Fruit fly (Drosophila melanogaster) whole organism, embryonic: ENCODE measurements around the gene CG18081.

Experiments
- ATbp ChIP-seq: fragments of 200-800 bp; sonication (Bioruptor generic); optimal IDR thresholded peaks from 2 replicates; lab custom pipeline; 2017; ENCODE audit warnings: missing biosample characterization, mild to moderate bottlenecking, missing genetic modification characterization, missing genetic modification reagents
- Atf6 ChIP-seq: fragments of 200-800 bp; sonication (Bioruptor generic); IDR thresholded peaks from 2 replicates; pipeline ENCODE4 v1.3.6; 2022; ENCODE audit warnings: missing biosample characterization, missing genetic modification characterization
- BEAF-32 ChIP-seq: fragments of 200-800 bp; sonication (Bioruptor generic); optimal IDR thresholded peaks from 3 replicates; lab custom pipeline; 2017; ENCODE audit warnings: missing biosample characterization, missing genetic modification characterization, mild to moderate bottlenecking, moderate library complexity, missing genetic modification reagents
- CG10979 ChIP-seq: fragments of 200-800 bp; sonication (Bioruptor generic); optimal IDR thresholded peaks from 2 replicates; lab custom pipeline; 2018; ENCODE audit warnings: missing biosample characterization, mild to moderate bottlenecking, missing genetic modification characterization, moderate library complexity
- CG11398 ChIP-seq: fragments of 200-800 bp; sonication (Bioruptor generic); optimal IDR thresholded peaks from 2 replicates; lab custom pipeline; 2016; ENCODE audit warnings: missing biosample characterization, missing genetic modification characterization
- CG12391 ChIP-seq: fragments of 200-800 bp; sonication (Bioruptor generic); optimal IDR thresholded peaks from 3 replicates; lab custom pipeline; 2018; ENCODE audit warnings: missing biosample characterization, mild to moderate bottlenecking, missing genetic modification characterization, moderate library complexity
- CG13894 ChIP-seq: fragments of 200-800 bp; sonication (Bioruptor generic); optimal IDR thresholded peaks from 3 replicates; lab custom pipeline; 2018; ENCODE audit warnings: missing biosample characterization, mild to moderate bottlenecking, missing genetic modification characterization, moderate library complexity
- CG14710 ChIP-seq: fragments of 200-800 bp; sonication (Bioruptor generic); optimal IDR thresholded peaks from 3 replicates; lab custom pipeline; 2019; ENCODE audit warnings: missing biosample characterization, mild to moderate bottlenecking, missing genetic modification characterization, moderate library complexity
- CG16813 ChIP-seq: fragments of 200-800 bp; sonication (Bioruptor generic); IDR thresholded peaks from 3 replicates; pipeline ENCODE4 v1.3.6; 2022; ENCODE audit warnings: missing biosample characterization, missing genetic modification characterization; ENCODE audit not compliant: partially characterized antibody
- CG17568 ChIP-seq: fragments of 200-800 bp; sonication (Bioruptor generic); optimal IDR thresholded peaks from 2 replicates; lab custom pipeline; 2018; ENCODE audit warnings: missing biosample characterization, mild to moderate bottlenecking, missing genetic modification characterization, moderate library complexity
- CG18476 ChIP-seq: fragments of 200-800 bp; sonication (Bioruptor generic); optimal IDR thresholded peaks from 2 replicates; lab custom pipeline; 2016; ENCODE audit warnings: missing biosample characterization, mild to moderate bottlenecking, missing genetic modification characterization
- CG18619 ChIP-seq: fragments of 200-800 bp; sonication (Bioruptor generic); optimal IDR thresholded peaks from 3 replicates; lab custom pipeline; 2017; ENCODE audit warnings: missing biosample characterization, mild to moderate bottlenecking, missing genetic modification characterization
- CG2202 ChIP-seq: fragments of 200-800 bp; sonication (Bioruptor generic); optimal IDR thresholded peaks from 2 replicates; lab custom pipeline; 2018; ENCODE audit warnings: missing biosample characterization, mild to moderate bottlenecking, missing genetic modification characterization
- CG3163 ChIP-seq: fragments of 200-800 bp; sonication (Bioruptor generic); optimal IDR thresholded peaks from 3 replicates; lab custom pipeline; 2016; ENCODE audit warnings: missing biosample characterization, missing genetic modification characterization
- CG34376 ChIP-seq: fragments of 200-800 bp; sonication (Bioruptor generic); optimal IDR thresholded peaks from 2 replicates; lab custom pipeline; 2018; ENCODE audit warnings: missing biosample characterization, mild to moderate bottlenecking, missing genetic modification characterization
- CG4282 ChIP-seq: fragments of 200-800 bp; sonication (Bioruptor generic); optimal IDR thresholded peaks from 2 replicates; lab custom pipeline; 2016; ENCODE audit warnings: missing biosample characterization, missing genetic modification characterization
- CG7271 ChIP-seq: fragments of 200-800 bp; sonication (Bioruptor generic); optimal IDR thresholded peaks from 2 replicates; lab custom pipeline; 2018; ENCODE audit warnings: missing biosample characterization, mild to moderate bottlenecking, missing genetic modification characterization, moderate library complexity
- CG8281 ChIP-seq: fragments of 200-800 bp; sonication (Bioruptor generic); optimal IDR thresholded peaks from 2 replicates; lab custom pipeline; 2018; ENCODE audit warnings: missing biosample characterization, mild to moderate bottlenecking, missing genetic modification characterization, moderate library complexity
- CG8924 ChIP-seq: fragments of 200-800 bp; optimal IDR thresholded peaks from 3 replicates; lab custom pipeline; 2019; ENCODE audit warnings: missing biosample characterization, mild to moderate bottlenecking, missing genetic modification characterization, moderate library complexity
- CG9215 ChIP-seq: fragments of 200-800 bp; sonication (Bioruptor generic); IDR thresholded peaks from 2 replicates; pipeline ENCODE4 v1.3.6; 2022; ENCODE audit warnings: missing biosample characterization, missing genetic modification characterization
- CG9817 ChIP-seq: fragments of 200-800 bp; sonication (Bioruptor generic); optimal IDR thresholded peaks from 2 replicates; lab custom pipeline; 2018; ENCODE audit warnings: missing biosample characterization, mild to moderate bottlenecking, missing genetic modification characterization, moderate library complexity
- Dfd ChIP-seq, 2 experiments: fragments of >200 bp; optimal IDR thresholded peaks; 2 replicates each; lab custom pipeline; 2017; ENCODE audit warnings: missing biosample characterization in 2 of 2, missing genetic modification characterization in 2 of 2
- Dref ChIP-seq: fragments of 200-800 bp; sonication (Bioruptor generic); IDR thresholded peaks from 2 replicates; pipeline ENCODE4 v1.3.6; 2022; ENCODE audit warnings: missing biosample characterization, missing genetic modification characterization
- Drgx ChIP-seq: fragments of 200-800 bp; sonication (Bioruptor generic); IDR thresholded peaks from 2 replicates; pipeline ENCODE4 v1.3.6; 2022; ENCODE audit warnings: missing biosample characterization, missing genetic modification characterization
- ERR ChIP-seq: fragments of 200-800 bp; sonication (Bioruptor generic); optimal IDR thresholded peaks from 2 replicates; lab custom pipeline; 2016; ENCODE audit warnings: missing biosample characterization, missing genetic modification characterization
- Fer3 ChIP-seq: fragments of 200-800 bp; sonication (Bioruptor generic); optimal IDR thresholded peaks from 2 replicates; lab custom pipeline; 2018; ENCODE audit warnings: missing biosample characterization, mild to moderate bottlenecking, missing genetic modification characterization, moderate library complexity
- Gug ChIP-seq: fragments of 200-800 bp; sonication (Bioruptor generic); IDR thresholded peaks from 4 replicates; pipeline ENCODE4 v1.3.6; 2022; ENCODE audit warnings: missing biosample characterization, missing genetic modification characterization
- HmgZ ChIP-seq: fragments of 200-800 bp; sonication (Bioruptor generic); optimal IDR thresholded peaks from 2 replicates; lab custom pipeline; 2018; ENCODE audit warnings: missing biosample characterization, mild to moderate bottlenecking, missing genetic modification characterization
- Hmr ChIP-seq: fragments of 200-800 bp; sonication (Bioruptor generic); optimal IDR thresholded peaks from 3 replicates; lab custom pipeline; 2017; ENCODE audit warnings: mild to moderate bottlenecking, missing biosample characterization, missing genetic modification reagents, missing genetic modification characterization
- Hr3 ChIP-seq: fragments of 200-800 bp; sonication (Bioruptor generic); optimal IDR thresholded peaks from 3 replicates; lab custom pipeline; 2016; ENCODE audit warnings: missing biosample characterization, missing genetic modification characterization
- Lhr ChIP-seq: fragments of 200-800 bp; sonication (Bioruptor generic); optimal IDR thresholded peaks from 3 replicates; lab custom pipeline; 2017; ENCODE audit warnings: mild to moderate bottlenecking, missing biosample characterization, missing genetic modification reagents, missing genetic modification characterization
- MBD-R2 ChIP-seq: fragments of 200-800 bp; sonication (Bioruptor generic); IDR thresholded peaks from 2 replicates; pipeline ENCODE4 v1.3.6; 2022; ENCODE audit warnings: missing biosample characterization, missing genetic modification characterization
- Nf-YC ChIP-seq: fragments of 200-800 bp; optimal IDR thresholded peaks from 3 replicates; lab custom pipeline; 2019; ENCODE audit warnings: missing biosample characterization, mild to moderate bottlenecking, missing genetic modification characterization, moderate library complexity
- PHDP ChIP-seq: fragments of 200-800 bp; sonication (Bioruptor generic); optimal IDR thresholded peaks from 3 replicates; lab custom pipeline; 2018; ENCODE audit warnings: missing biosample characterization, mild to moderate bottlenecking, missing genetic modification characterization, moderate library complexity
- Rx ChIP-seq: fragments of 200-800 bp; sonication (Bioruptor generic); IDR thresholded peaks from 2 replicates; pipeline ENCODE4 v1.3.6; 2022; ENCODE audit warnings: missing biosample characterization, missing genetic modification characterization
- Sin3A ChIP-seq: fragments of >200 bp; optimal IDR thresholded peaks from 2 replicates; lab custom pipeline; 2018
- Vsx1 ChIP-seq: fragments of 200-800 bp; sonication (Bioruptor generic); optimal IDR thresholded peaks from 2 replicates; lab custom pipeline; 2017; ENCODE audit warnings: missing biosample characterization, mild to moderate bottlenecking, missing genetic modification characterization, missing genetic modification reagents
- da ChIP-seq: fragments of 200-800 bp; sonication (Bioruptor generic); optimal IDR thresholded peaks from 2 replicates; lab custom pipeline; 2016; ENCODE audit warnings: missing biosample characterization, missing genetic modification characterization
- dpn ChIP-seq, 2 experiments: fragments of 200-800 bp; sonication (Bioruptor generic); optimal IDR thresholded peaks; 3 replicates each; lab custom pipeline; 2016; ENCODE audit warnings: missing biosample characterization in 2 of 2, missing genetic modification characterization in 2 of 2
- emc ChIP-seq: fragments of 200-800 bp; sonication (Bioruptor generic); optimal IDR thresholded peaks from 2 replicates; lab custom pipeline; 2016; ENCODE audit warnings: missing biosample characterization, missing genetic modification characterization
- h ChIP-seq: fragments of >200 bp; optimal IDR thresholded peaks from 2 replicates; lab custom pipeline; 2017
- kah ChIP-seq: fragments of 200-800 bp; sonication (Bioruptor generic); optimal IDR thresholded peaks from 2 replicates; lab custom pipeline; 2018; ENCODE audit warnings: missing biosample characterization, mild to moderate bottlenecking, missing genetic modification characterization
- kni ChIP-seq: fragments of 200-800 bp; sonication (Bioruptor generic); optimal IDR thresholded peaks from 3 replicates; lab custom pipeline; 2017; ENCODE audit warnings: mild to moderate bottlenecking, missing biosample characterization, missing genetic modification reagents, missing genetic modification characterization
- pan ChIP-seq, 4 experiments: fragments of >200 bp in 3 of 4; fragments of 200-800 bp in 1 of 4; sonication (Bioruptor generic) in 1 of 4; optimal IDR thresholded peaks in 3 of 4; IDR thresholded peaks in 1 of 4; 2 replicates each; pipeline versions ENCODE4 v1.3.6 to Lab custom; 2017 to 2022; ENCODE audit warnings: missing biosample characterization in 2 of 4, missing genetic modification characterization in 2 of 4, mixed read lengths in 1 of 4
- pros ChIP-seq: fragments of 200-800 bp; sonication (Bioruptor generic); optimal IDR thresholded peaks from 3 replicates; lab custom pipeline; 2019; ENCODE audit warnings: missing biosample characterization, mild to moderate bottlenecking, missing genetic modification characterization, moderate library complexity
- scrt ChIP-seq: fragments of 200-800 bp; sonication (Bioruptor generic); optimal IDR thresholded peaks from 2 replicates; lab custom pipeline; 2018; ENCODE audit warnings: missing biosample characterization, mild to moderate bottlenecking, missing genetic modification characterization, moderate library complexity
- sim ChIP-seq: fragments of 200-800 bp; sonication (Bioruptor generic); IDR thresholded peaks from 2 replicates; pipeline ENCODE4 v1.3.6; 2022; ENCODE audit warnings: missing biosample characterization, missing genetic modification characterization

The CG18081 gene

DNA sequence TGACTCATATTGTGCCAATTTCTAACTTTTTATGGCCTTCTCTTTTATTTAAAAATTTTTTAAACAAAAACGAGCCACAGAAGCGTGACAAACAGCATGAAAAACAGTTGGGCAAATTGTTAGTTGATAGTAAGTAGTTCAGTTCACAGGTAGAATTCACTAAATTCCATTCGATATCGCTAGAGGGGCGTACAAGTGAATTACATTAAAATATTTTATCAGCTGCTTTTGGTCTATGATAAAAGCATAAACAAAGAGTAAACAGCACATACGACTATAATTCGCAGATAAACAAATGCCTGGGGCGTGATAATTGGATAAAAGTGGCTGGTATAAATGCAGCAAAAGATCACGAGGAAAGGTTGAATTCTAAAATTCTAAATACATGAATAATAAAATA lies 21.2 kb downstream of the CG18081 start (continued):
- TF ChIP-seq CG11398 (GFP tag; lab: Kevin White, UChicago) (no peak), CG12391 (tag; lab: Kevin White, UChicago) (no peak), CG34376 (GFP tag; lab: Kevin White, UChicago) (peak; percentile 76), Rx (GFP tag; lab: Robert Waterston, UW) (no peak), sim (no peak), pan (optimal IDR thresholded peaks at IDR 0.05; lab: Kevin White, UChicago) (no peak), pan (GFP tag; optimal IDR thresholded peaks at IDR 0.05 in 1 of 2, IDR thresholded peaks at IDR 0.05 in 1 of 2) (no peak), CG18476 (GFP tag; lab: Kevin White, UChicago) (no peak), CG9817 (no peak), pros (GFP tag; lab: Kevin White, UChicago) (no peak), CG8924 (tag; lab: Kevin White, UChicago) (no peak), Hmr (peak; percentile 66), Sin3A (lab: Kevin White, UChicago) (no peak), Lhr (GFP tag; lab: Kevin White, UChicago) (no peak), Dfd (GFP tag; optimal IDR thresholded peaks at IDR 0.05; lab: Kevin White, UChicago) (no peak), Atf6 (GFP tag; lab: Robert Waterston, UW) (peak; percentile 47; the same call in 1 of the 2 replicates), Dref (GFP tag; lab: Robert Waterston, UW) (no peak), CG4282 (GFP tag; lab: Kevin White, UChicago) (no peak), Drgx (GFP tag; lab: Robert Waterston, UW) (no peak), CG9215 (GFP tag; lab: Robert Waterston, UW) (no peak), MBD-R2 (GFP tag; lab: Robert Waterston, UW) (no peak), ATbp (GFP tag; lab: Kevin White, UChicago) (no peak), Nf-YC (tag; lab: Kevin White, UChicago) (peak; percentile 23), Fer3 (tag; lab: Kevin White, UChicago) (peak; percentile 53), ERR (GFP tag; lab: Kevin White, UChicago) (no peak), scrt (GFP tag; lab: Kevin White, UChicago) (peak; percentile 63), CG17568 (GFP tag; lab: Kevin White, UChicago) (peak; percentile 34), kah (GFP tag; lab: Kevin White, UChicago) (no peak), CG8281 (tag; lab: Kevin White, UChicago) (no peak), CG3163 (GFP tag; lab: Kevin White, UChicago) (no peak), CG16813 (GFP tag; lab: Robert Waterston, UW) (no peak), h (lab: Kevin White, UChicago) (no peak), kni (GFP tag; lab: Kevin White, UChicago) (no peak), da (no peak), PHDP (tag; lab: Kevin White, UChicago) (peak; percentile 34), emc (GFP tag; lab: Kevin White, UChicago) (no peak), CG14710 (tag; lab: Kevin White, UChicago) (no peak), Gug (GFP tag; lab: Robert Waterston, UW) (no peak), CG2202 (tag; lab: Kevin White, UChicago) (no peak), CG18619 (peak; percentile 0), CG7271 (no peak), CG10979 (tag; lab: Kevin White, UChicago) (no peak), dpn (GFP tag; optimal IDR thresholded peaks at IDR 0.05; lab: Kevin White, UChicago) (no peak), Vsx1 (GFP tag; lab: Kevin White, UChicago) (peak; percentile 12), HmgZ (tag; lab: Kevin White, UChicago) (no peak), BEAF-32 (GFP tag; lab: Kevin White, UChicago) (no peak), CG13894 (tag; lab: Kevin White, UChicago) (peak; percentile 56), Hr3 (GFP tag; lab: Kevin White, UChicago) (no peak)
